Worm (Caenorhabditis elegans): ENCODE results near the gene rgs-5.

The rgs-5 gene

DNA sequence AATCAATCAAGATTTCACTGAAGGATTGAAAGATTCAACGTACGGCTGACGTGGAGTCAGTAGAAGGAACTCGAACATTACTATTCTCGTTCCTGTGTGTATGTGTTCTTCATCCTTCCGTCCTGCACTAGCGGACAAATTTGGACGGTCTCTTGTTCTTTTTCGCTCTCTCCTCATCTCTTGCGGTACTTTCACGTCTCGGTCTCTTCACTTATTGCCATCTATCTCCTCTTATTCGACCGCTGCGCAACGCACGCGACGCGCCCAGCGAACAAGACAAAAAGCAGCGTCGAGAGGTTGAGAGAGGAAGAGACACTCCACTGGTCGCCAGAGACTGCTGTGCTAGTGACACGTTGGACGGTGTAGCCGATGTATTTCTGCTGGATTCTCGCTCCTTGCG, 17.1 kb downstream of the rgs-5 start (continued):
- TF ChIP-seq atf-7 (tag; optimal IDR thresholded peaks at IDR 0.05): no peak
- TF ChIP-seq fkh-3 (tag; optimal IDR thresholded peaks at IDR 0.05): no peak
- TF ChIP-seq sdz-38 (tag; optimal IDR thresholded peaks at IDR 0.05): no peak
- TF ChIP-seq ets-4 (GFP tag; optimal IDR thresholded peaks at IDR 0.05): no peak
- no peak for TF ChIP-seq ekl-4 (GFP tag; IDR thresholded peaks at IDR 0.05)
- TF ChIP-seq nhr-90 (tag; optimal IDR thresholded peaks at IDR 0.05): no peak

- peak; percentile 17; the same call in 1 of the 2 replicates for TF ChIP-seq B0336.3 (GFP tag; IDR thresholded peaks at IDR 0.05)
- 0 out of 2 replicates have a peak, but pooled peaks have one; percentile 14 for TF ChIP-seq madf-6 (GFP tag; IDR thresholded peaks at IDR 0.05)
- TF ChIP-seq ama-1 (optimal IDR thresholded peaks at IDR 0.05): peak; percentile 0
- no peak for TF ChIP-seq ama-1 (GFP tag; optimal IDR thresholded peaks at IDR 0.05)
- no peak for TF ChIP-seq T07F8.4 (tag; optimal IDR thresholded peaks at IDR 0.05)
- 0 out of 2 replicates have a peak, but pooled peaks have one; percentile 5 for TF ChIP-seq mcd-1 (GFP tag; IDR thresholded peaks at IDR 0.05)
- TF ChIP-seq ccch-3 (GFP tag; optimal IDR thresholded peaks at IDR 0.05): no peak
- 0 out of 2 replicates have a peak, but pooled peaks have one; percentile 21 for TF ChIP-seq hmg-1.2 (GFP tag; IDR thresholded peaks at IDR 0.05)
- TF ChIP-seq Y79H2A.3 (GFP tag; conservative IDR thresholded peaks at IDR 0.05): no peak
- peak; percentile 22 for TF ChIP-seq hrde-1 (tag; optimal IDR thresholded peaks at IDR 0.05; ENCODE audit: borderline replicate concordance)
- TF ChIP-seq lin-26 (GFP tag; IDR thresholded peaks at IDR 0.05): 0 out of 2 replicates have a peak, but pooled peaks have one; percentile 31
These were observed 18.9 kb downstream of the rgs-5 start for ce11 chrIII:5717173-5717748.

- no peak for TF ChIP-seq mcd-1 (GFP tag; IDR thresholded peaks at IDR 0.05)
- TF ChIP-seq ztf-22 (GFP tag; optimal IDR thresholded peaks at IDR 0.05): no peak
- no peak for TF ChIP-seq ekl-4 (GFP tag; IDR thresholded peaks at IDR 0.05)
- no peak for TF ChIP-seq die-1 (tag; optimal IDR thresholded peaks at IDR 0.05)
- TF ChIP-seq madf-8 (GFP tag; conservative IDR thresholded peaks at IDR 0.05): no peak
- no peak for TF ChIP-seq madf-3 (GFP tag; IDR thresholded peaks at IDR 0.05)
- no peak for TF ChIP-seq bed-1 (GFP tag; IDR thresholded peaks at IDR 0.05)
- no peak for TF ChIP-seq nhr-90 (tag; optimal IDR thresholded peaks at IDR 0.05)
- no peak for TF ChIP-seq ztf-28 (GFP tag; IDR thresholded peaks at IDR 0.05)
- TF ChIP-seq repo-1 (tag; optimal IDR thresholded peaks at IDR 0.05): no peak
- no peak for TF ChIP-seq atf-7 (tag; optimal IDR thresholded peaks at IDR 0.05)
- no peak for TF ChIP-seq F10E7.11 (tag; optimal IDR thresholded peaks at IDR 0.05)
- no peak for TF ChIP-seq akir-1 (GFP tag; optimal IDR thresholded peaks at IDR 0.05)
These were observed 20.0 kb downstream of the rgs-5 start for ce11 chrIII:5718385-5718784.

DNA sequence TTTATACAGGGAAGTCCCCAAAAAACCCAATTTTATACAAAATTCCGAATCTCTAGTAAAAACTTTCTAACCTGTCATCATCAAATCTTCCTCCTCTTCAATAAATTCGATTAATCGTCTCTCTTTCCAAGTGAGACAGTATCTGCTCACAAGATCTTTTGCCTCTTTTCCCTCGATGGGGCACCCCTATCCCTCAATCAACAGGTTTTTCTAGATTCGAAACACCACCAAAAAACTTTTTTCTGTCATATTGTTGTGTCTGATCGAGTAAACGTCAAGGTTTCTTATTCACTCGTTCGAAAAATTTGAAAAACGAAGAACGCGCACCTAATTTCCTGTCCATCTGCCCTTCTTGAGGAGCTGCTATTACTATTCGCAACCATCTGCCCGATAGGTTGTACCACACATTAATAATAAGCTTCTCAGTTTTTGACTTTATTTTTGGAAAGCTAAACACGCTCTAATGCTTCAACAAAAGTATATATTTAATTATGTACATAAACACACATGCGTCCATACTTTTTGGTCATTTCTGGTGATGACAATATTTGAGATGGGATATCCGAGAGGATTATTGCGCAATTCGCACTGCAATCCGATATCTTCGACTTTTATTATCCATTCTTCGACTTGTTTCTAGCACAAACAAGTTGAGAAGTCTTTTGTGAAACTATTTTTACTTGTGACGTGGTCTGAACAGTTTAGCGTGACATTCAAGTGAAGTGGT, 20.9 kb downstream of the rgs-5 start:
- TF ChIP-seq B0035.1 (tag; optimal IDR thresholded peaks at IDR 0.05): no peak
- TF ChIP-seq ets-4 (GFP tag; optimal IDR thresholded peaks at IDR 0.05): no peak
- TF ChIP-seq F33H1.4 (GFP tag; IDR thresholded peaks at IDR 0.05): no peak
- no peak for TF ChIP-seq tlf-1 (GFP tag; optimal IDR thresholded peaks at IDR 0.05)
- no peak for TF ChIP-seq lin-35 (GFP tag; optimal IDR thresholded peaks at IDR 0.05)
- TF ChIP-seq madf-3 (GFP tag; IDR thresholded peaks at IDR 0.05): no peak
- no peak for TF ChIP-seq ztf-28 (GFP tag; IDR thresholded peaks at IDR 0.05)
- no peak for TF ChIP-seq mcd-1 (GFP tag; IDR thresholded peaks at IDR 0.05)
- TF ChIP-seq die-1 (tag; optimal IDR thresholded peaks at IDR 0.05): no peak
- TF ChIP-seq bed-1 (GFP tag; IDR thresholded peaks at IDR 0.05): no peak
- TF ChIP-seq F57A8.1 (GFP tag; optimal IDR thresholded peaks at IDR 0.05): no peak
- TF ChIP-seq him-1 (tag; optimal IDR thresholded peaks at IDR 0.05): no peak
- TF ChIP-seq rcor-1 (GFP tag; IDR thresholded peaks at IDR 0.05): no peak
- no peak for TF ChIP-seq akir-1 (GFP tag; optimal IDR thresholded peaks at IDR 0.05)
- TF ChIP-seq ccch-3 (GFP tag; optimal IDR thresholded peaks at IDR 0.05): no peak
- TF ChIP-seq snpc-1.3 (tag; optimal IDR thresholded peaks at IDR 0.05; ENCODE audit: insufficient read depth): no peak
- no peak for TF ChIP-seq egl-44 (GFP tag; IDR thresholded peaks at IDR 0.05)
